Worm (Caenorhabditis elegans) whole organism, L4 larva: ENCODE measurements around the gene ZK829.1.

Experiments used
- D1046.2 ChIP-seq: fragments of 200-800 bp; sonication (Bioruptor generic); IDR thresholded peaks from 2 replicates; pipeline ENCODE4 v1.3.6; 2022; ENCODE audit warnings: missing genetic modification characterization, missing compliant biosample characterization
- F10B5.3 ChIP-seq: sonication (generic microtip); optimal IDR thresholded peaks from 2 replicates; lab custom pipeline; 2016; ENCODE audit warnings: mild to moderate bottlenecking, missing genetic modification characterization, missing compliant biosample characterization
- F44E2.7 ChIP-seq: fragments of 200-800 bp; sonication (Bioruptor generic); IDR thresholded peaks from 2 replicates; pipeline ENCODE4 v2.1.2; 2022; ENCODE audit warnings: missing genetic modification characterization, missing compliant biosample characterization
- F49E8.2 ChIP-seq: sonication (generic microtip); optimal IDR thresholded peaks from 2 replicates; lab custom pipeline; 2016; ENCODE audit warnings: missing compliant biosample characterization, mild to moderate bottlenecking, missing genetic modification characterization, borderline replicate concordance
- R02D3.7 ChIP-seq: fragments of 150-350 bp; sonication (generic microtip); optimal IDR thresholded peaks from 3 replicates; lab custom pipeline; 2014; ENCODE audit warnings: missing biosample characterization, missing genetic modification characterization
- T20F7.1 ChIP-seq: fragments of 200-800 bp; sonication (Bioruptor generic); optimal IDR thresholded peaks from 2 replicates; lab custom pipeline; 2018; ENCODE audit warnings: mild to moderate bottlenecking, missing genetic modification characterization, missing compliant biosample characterization
- T26A8.4 ChIP-seq: fragments of 200-800 bp; sonication (Bioruptor generic); IDR thresholded peaks from 2 replicates; pipeline ENCODE4 v1.3.6; 2022; ENCODE audit warnings: missing genetic modification characterization, missing compliant biosample characterization
- Y105C5A.15 ChIP-seq: fragments of 200-800 bp; sonication (Bioruptor generic); IDR thresholded peaks from 2 replicates; pipeline ENCODE4 v1.3.6; 2022; ENCODE audit warnings: missing genetic modification characterization, missing compliant biosample characterization
- Y48G9A.11 ChIP-seq: fragments of 200-800 bp; sonication (Bioruptor generic); IDR thresholded peaks from 2 replicates; pipeline ENCODE4 v1.3.6; 2022; ENCODE audit warnings: missing genetic modification reagents, missing genetic modification characterization, missing compliant biosample characterization
- ZK337.2 ChIP-seq: fragments of 200-800 bp; sonication (Bioruptor generic); IDR thresholded peaks from 2 replicates; pipeline ENCODE4 v1.3.6; 2022; ENCODE audit warnings: missing genetic modification reagents, missing genetic modification characterization, missing compliant biosample characterization
- ZK546.5 ChIP-seq, 2 experiments: sonication (generic microtip); optimal IDR thresholded peaks; 2 replicates each; lab custom pipeline; 2017; ENCODE audit warnings: missing biosample characterization in 2 of 2, missing genetic modification characterization in 2 of 2
- attf-4 ChIP-seq: sonication (generic microtip); optimal IDR thresholded peaks from 3 replicates; lab custom pipeline; 2017; ENCODE audit warnings: missing biosample characterization, missing genetic modification characterization
- ceh-32 ChIP-seq: sonication (generic microtip); optimal IDR thresholded peaks from 2 replicates; lab custom pipeline; 2016; ENCODE audit warnings: mild to moderate bottlenecking, missing genetic modification characterization, missing compliant biosample characterization; ENCODE audit not compliant: poor library complexity
- daf-12 ChIP-seq: fragments of 150-350 bp; optimal IDR thresholded peaks from 2 replicates; lab custom pipeline; 2014; ENCODE audit warnings: missing biosample characterization, missing genetic modification reagents, missing genetic modification characterization
- daf-16 ChIP-seq, 3 experiments: sonication (generic microtip); optimal IDR thresholded peaks; 2 replicates each; lab custom pipeline; 2016 to 2017; ENCODE audit warnings: missing genetic modification characterization in 3 of 3, missing genetic modification reagents in 3 of 3, mild to moderate bottlenecking in 2 of 3, missing compliant biosample characterization in 2 of 3, missing biosample characterization in 1 of 3, moderate library complexity in 1 of 3
- daf-8 ChIP-seq: fragments of 200-800 bp; sonication (Bioruptor generic); IDR thresholded peaks from 2 replicates; pipeline ENCODE4 v1.3.6; 2022; ENCODE audit warnings: missing genetic modification characterization, missing compliant biosample characterization
- dpl-1 ChIP-seq: fragments of 150-350 bp; optimal IDR thresholded peaks from 2 replicates; lab custom pipeline; 2014; ENCODE audit warnings: missing biosample characterization, missing genetic modification reagents, missing genetic modification characterization
- duxl-1 ChIP-seq: sonication (generic microtip); optimal IDR thresholded peaks from 2 replicates; lab custom pipeline; 2016; ENCODE audit warnings: mild to moderate bottlenecking, missing genetic modification characterization, moderate library complexity, missing compliant biosample characterization; ENCODE audit not compliant: poor library complexity
- egl-27 ChIP-seq: sonication (generic microtip); optimal IDR thresholded peaks from 3 replicates; lab custom pipeline; 2017; ENCODE audit warnings: missing biosample characterization, missing genetic modification reagents, missing genetic modification characterization
- egl-43 ChIP-seq: fragments of 200-800 bp; sonication (Bioruptor generic); IDR thresholded peaks from 2 replicates; pipeline ENCODE4 v1.3.6; 2022; ENCODE audit warnings: missing genetic modification reagents, missing genetic modification characterization, missing compliant biosample characterization
- fkh-10 ChIP-seq: fragments of 150-350 bp; optimal IDR thresholded peaks from 2 replicates; lab custom pipeline; 2014; ENCODE audit warnings: missing biosample characterization, missing genetic modification reagents, missing genetic modification characterization
- gei-8 ChIP-seq: fragments of 200-800 bp; sonication (Bioruptor generic); optimal IDR thresholded peaks from 2 replicates; lab custom pipeline; 2018; ENCODE audit warnings: mild to moderate bottlenecking, missing genetic modification characterization, missing compliant biosample characterization
- lim-7 ChIP-seq: fragments of 200-800 bp; sonication (Bioruptor generic); IDR thresholded peaks from 2 replicates; pipeline ENCODE4 v1.3.6; 2022; ENCODE audit warnings: missing genetic modification characterization, missing compliant biosample characterization
- lin-38 ChIP-seq: fragments of 200-800 bp; sonication (Bioruptor generic); IDR thresholded peaks from 2 replicates; pipeline ENCODE4 v1.3.6; 2022; ENCODE audit warnings: missing genetic modification reagents, missing genetic modification characterization, missing compliant biosample characterization
- madf-5 ChIP-seq, 2 experiments: fragments of 200-800 bp; sonication (Bioruptor generic); IDR thresholded peaks; 2 replicates each; pipeline ENCODE4 v1.3.6; 2022; ENCODE audit warnings: missing compliant biosample characterization in 2 of 2, missing genetic modification characterization in 2 of 2
- madf-9 ChIP-seq: fragments of 200-800 bp; sonication (Bioruptor generic); conservative IDR thresholded peaks from 2 replicates; pipeline ENCODE4 v1.3.6; 2022; ENCODE audit warnings: missing genetic modification reagents, missing genetic modification characterization, missing compliant biosample characterization
- mdl-1 ChIP-seq, 2 experiments: fragments of 150-350 bp in 1 of 2; sonication (generic microtip) in 1 of 2; optimal IDR thresholded peaks; 2 replicates each; lab custom pipeline; 2014 to 2017; ENCODE audit warnings: missing biosample characterization in 2 of 2, missing genetic modification characterization in 2 of 2
- mes-2 ChIP-seq: sonication (generic microtip); optimal IDR thresholded peaks from 2 replicates; lab custom pipeline; 2016; ENCODE audit warnings: missing genotype, mild to moderate bottlenecking, missing genetic modification characterization, missing compliant biosample characterization; ENCODE audit not compliant: poor library complexity, severe bottlenecking
- mxl-2 ChIP-seq: fragments of 200-800 bp; sonication (Bioruptor generic); conservative IDR thresholded peaks from 2 replicates; pipeline ENCODE4 v1.3.6; 2022; ENCODE audit warnings: missing genetic modification reagents, missing genetic modification characterization, missing compliant biosample characterization
- nhr-102 ChIP-seq: sonication (generic microtip); optimal IDR thresholded peaks from 2 replicates; lab custom pipeline; 2016; ENCODE audit warnings: mild to moderate bottlenecking, missing genetic modification characterization, moderate library complexity, missing compliant biosample characterization
- nhr-111 ChIP-seq: fragments of 200-800 bp; sonication (Bioruptor generic); optimal IDR thresholded peaks from 2 replicates; lab custom pipeline; 2018; ENCODE audit warnings: mild to moderate bottlenecking, missing genetic modification characterization, missing compliant biosample characterization
- nhr-25 ChIP-seq: sonication (generic microtip); optimal IDR thresholded peaks from 2 replicates; lab custom pipeline; 2017; ENCODE audit warnings: missing genetic modification characterization, mild to moderate bottlenecking, missing compliant biosample characterization, antibody characterized with exemption, moderate library complexity, borderline replicate concordance; ENCODE audit not compliant: insufficient read depth
- nhr-28 ChIP-seq: fragments of 150-350 bp; optimal IDR thresholded peaks from 2 replicates; lab custom pipeline; 2014; ENCODE audit warnings: missing biosample characterization, missing genetic modification characterization
- nhr-41 ChIP-seq: fragments of 200-800 bp; sonication (Bioruptor generic); IDR thresholded peaks from 2 replicates; pipeline ENCODE4 v1.3.6; 2022; ENCODE audit warnings: missing genetic modification reagents, missing genetic modification characterization, missing compliant biosample characterization
- nhr-76 ChIP-seq: fragments of 150-350 bp; optimal IDR thresholded peaks from 2 replicates; lab custom pipeline; 2014; ENCODE audit warnings: missing biosample characterization, missing genetic modification characterization
- nhr-77 ChIP-seq: fragments of 150-350 bp; optimal IDR thresholded peaks from 2 replicates; lab custom pipeline; 2014; ENCODE audit warnings: missing biosample characterization, missing genetic modification characterization
- pha-4 ChIP-seq, 2 experiments: fragments of 150-350 bp in 1 of 2; fragments of 200-800 bp in 1 of 2; sonication (Bioruptor generic) in 1 of 2; IDR thresholded peaks in 1 of 2; optimal IDR thresholded peaks in 1 of 2; 2 replicates each; pipeline versions ENCODE4 v1.3.6 to Lab custom; 2014 to 2022; ENCODE audit warnings: missing genetic modification characterization in 2 of 2, missing genetic modification reagents in 2 of 2, missing biosample characterization in 1 of 2, missing compliant biosample characterization in 1 of 2
- php-3 ChIP-seq: fragments of 200-800 bp; sonication (Bioruptor generic); IDR thresholded peaks from 2 replicates; pipeline ENCODE4 v1.3.6; 2022; ENCODE audit warnings: missing genetic modification reagents, missing genetic modification characterization, missing compliant biosample characterization
- pqm-1 ChIP-seq: sonication (generic microtip); optimal IDR thresholded peaks from 2 replicates; lab custom pipeline; 2017; ENCODE audit warnings: missing biosample characterization, missing genetic modification characterization
- rbr-2 ChIP-seq: sonication (generic microtip); optimal IDR thresholded peaks from 2 replicates; lab custom pipeline; 2016; ENCODE audit warnings: missing genotype, missing genetic modification characterization, missing compliant biosample characterization
- saeg-2 ChIP-seq: fragments of 200-800 bp; sonication (Bioruptor generic); IDR thresholded peaks from 2 replicates; pipeline ENCODE4 v1.3.6; 2022; ENCODE audit warnings: missing genetic modification reagents, missing genetic modification characterization, missing compliant biosample characterization
- sdz-12 ChIP-seq: fragments of 200-800 bp; sonication (Bioruptor generic); optimal IDR thresholded peaks from 2 replicates; lab custom pipeline; 2018; ENCODE audit warnings: mild to moderate bottlenecking, missing genetic modification characterization, missing compliant biosample characterization
- set-16 ChIP-seq: fragments of 200-800 bp; sonication (Bioruptor generic); IDR thresholded peaks from 2 replicates; pipeline ENCODE4 v1.3.6; 2022; ENCODE audit warnings: missing genetic modification reagents, missing genetic modification characterization, missing compliant biosample characterization
- snpc-1.2 ChIP-seq: fragments of 200-800 bp; sonication (Bioruptor generic); IDR thresholded peaks from 2 replicates; pipeline ENCODE4 v1.3.6; 2022; ENCODE audit warnings: missing genetic modification reagents, missing genetic modification characterization, missing compliant biosample characterization
- snpc-4 ChIP-seq: fragments of 150-350 bp; optimal IDR thresholded peaks from 2 replicates; lab custom pipeline; 2014; ENCODE audit warnings: missing biosample characterization, missing genetic modification characterization
- unc-39 ChIP-seq: sonication (generic microtip); optimal IDR thresholded peaks from 2 replicates; lab custom pipeline; 2017; ENCODE audit warnings: missing biosample characterization, missing genetic modification characterization
- zag-1 ChIP-seq: fragments of 150-350 bp; optimal IDR thresholded peaks from 2 replicates; lab custom pipeline; 2014; ENCODE audit warnings: missing biosample characterization, missing genetic modification characterization
- zfp-2 ChIP-seq: sonication (generic microtip); optimal IDR thresholded peaks from 2 replicates; lab custom pipeline; 2016; ENCODE audit warnings: mild to moderate bottlenecking, missing genetic modification characterization, missing compliant biosample characterization
- zfp-3 ChIP-seq: fragments of 200-800 bp; sonication (Bioruptor generic); conservative IDR thresholded peaks from 2 replicates; pipeline ENCODE4 v1.3.6; 2022; ENCODE audit warnings: missing genetic modification reagents, missing genetic modification characterization, missing compliant biosample characterization
- zip-2 ChIP-seq: fragments of 150-350 bp; optimal IDR thresholded peaks from 2 replicates; lab custom pipeline; 2014; ENCODE audit warnings: missing biosample characterization, missing genetic modification characterization

Gene ZK829.1

DNA sequence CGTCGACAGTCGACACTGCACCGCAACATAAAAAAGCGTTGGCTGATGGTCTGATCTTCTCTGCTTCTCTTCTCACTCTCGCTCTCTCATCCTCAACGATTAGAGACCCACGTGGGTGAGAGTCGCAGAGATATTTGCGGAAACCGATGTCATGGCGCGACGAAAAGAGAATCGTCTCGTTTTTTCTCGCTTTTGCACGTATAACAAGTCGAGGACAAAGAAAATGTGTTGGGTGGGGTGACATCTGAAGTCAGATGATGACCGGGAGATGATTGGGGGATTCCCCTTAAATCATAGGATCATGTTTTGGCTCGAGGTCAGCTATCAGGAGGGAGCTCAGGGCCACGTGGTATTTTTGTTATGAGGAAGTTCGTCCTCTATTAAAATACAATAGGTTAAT is 14.2 kb upstream of the ZK829.1 start:
- TF ChIP-seq nhr-76 (tag; lab: Kevin White, UChicago): peak; percentile 54
- TF ChIP-seq pqm-1 (tag; lab: Kevin White, UChicago): no peak
- peak; percentile 40 for TF ChIP-seq lin-38 (GFP tag; lab: Robert Waterston, UW)
- TF ChIP-seq madf-5 (GFP tag; IDR thresholded peaks at IDR 0.05; lab: Robert Waterston, UW): peak in 1 of 2 experiments; percentile 61; a peak in 1 of 4 replicates
- peak; percentile 14 for TF ChIP-seq zfp-2 (tag; lab: Kevin White, UChicago)
- peak; percentile 80 for TF ChIP-seq set-16
- TF ChIP-seq mdl-1 (tag; optimal IDR thresholded peaks at IDR 0.05; lab: Kevin White, UChicago): peak; percentile 100
- TF ChIP-seq nhr-111 (GFP tag; lab: Kevin White, UChicago): no peak
- no peak for TF ChIP-seq Y48G9A.11
- TF ChIP-seq dpl-1: peak; percentile 42
- TF ChIP-seq egl-27 (tag; lab: Kevin White, UChicago): no peak
- TF ChIP-seq sdz-12 (GFP tag; lab: Kevin White, UChicago): no peak
- peak; percentile 80 for TF ChIP-seq nhr-25 (tag; lab: Kevin White, UChicago)
- TF ChIP-seq zip-2 (tag; lab: Kevin White, UChicago): no peak
- no peak for TF ChIP-seq F49E8.2 (tag; lab: Kevin White, UChicago)
- no peak for TF ChIP-seq daf-8 (GFP tag; lab: Robert Waterston, UW)
- peak; percentile 14; the same call in 1 of the 2 replicates for TF ChIP-seq D1046.2 (GFP tag; lab: Robert Waterston, UW)
- no peak for TF ChIP-seq F10B5.3 (tag; lab: Kevin White, UChicago)
- TF ChIP-seq mes-2 (tag; lab: Kevin White, UChicago): peak; percentile 62
- TF ChIP-seq egl-43: no peak
- TF ChIP-seq daf-16 (GFP tag; optimal IDR thresholded peaks at IDR 0.05; lab: Kevin White, UChicago): no peak
- peak; percentile 71 for TF ChIP-seq daf-16 (tag; optimal IDR thresholded peaks at IDR 0.05; lab: Kevin White, UChicago)
- TF ChIP-seq attf-4: no peak
- peak; percentile 45; the same call in 1 of the 2 replicates for TF ChIP-seq madf-9 (GFP tag; lab: Robert Waterston, UW)
- peak; percentile 76 for TF ChIP-seq T20F7.1 (GFP tag; lab: Kevin White, UChicago)
- peak; percentile 74 for TF ChIP-seq pha-4 (GFP tag; IDR thresholded peaks at IDR 0.05; lab: Robert Waterston, UW)
- TF ChIP-seq pha-4 (tag; optimal IDR thresholded peaks at IDR 0.05; lab: Kevin White, UChicago): no peak
- TF ChIP-seq lim-7 (GFP tag; lab: Robert Waterston, UW): no peak
- no peak for TF ChIP-seq zag-1 (tag; lab: Kevin White, UChicago)
- TF ChIP-seq snpc-4: no peak
- TF ChIP-seq php-3 (GFP tag; lab: Robert Waterston, UW): peak; percentile 65
- TF ChIP-seq duxl-1 (tag; lab: Kevin White, UChicago): peak; percentile 48
- no peak for TF ChIP-seq Y105C5A.15 (GFP tag; lab: Robert Waterston, UW)
- peak; percentile 86 for TF ChIP-seq nhr-77
- TF ChIP-seq ceh-32 (tag; lab: Kevin White, UChicago): no peak
- TF ChIP-seq fkh-10 (GFP tag; lab: Kevin White, UChicago): no peak
- no peak for TF ChIP-seq ZK546.5 (tag; optimal IDR thresholded peaks at IDR 0.05; lab: Kevin White, UChicago)
- TF ChIP-seq nhr-28 (tag; lab: Kevin White, UChicago): peak; percentile 92
- TF ChIP-seq snpc-1.2 (GFP tag; lab: Robert Waterston, UW): no peak
- no peak for TF ChIP-seq ZK337.2 (GFP tag; lab: Robert Waterston, UW)
- peak; percentile 60; the same call in 1 of the 2 replicates for TF ChIP-seq T26A8.4 (GFP tag; lab: Robert Waterston, UW)
- TF ChIP-seq mxl-2 (GFP tag; lab: Robert Waterston, UW): peak; percentile 90
- TF ChIP-seq R02D3.7 (tag; lab: Kevin White, UChicago): no peak
- peak; percentile 80 for TF ChIP-seq nhr-102
- TF ChIP-seq nhr-41 (GFP tag; lab: Robert Waterston, UW): no peak
- peak; percentile 89 for TF ChIP-seq saeg-2 (GFP tag; lab: Robert Waterston, UW)
- peak; percentile 59 for TF ChIP-seq rbr-2 (tag; lab: Kevin White, UChicago)
- TF ChIP-seq gei-8 (GFP tag; lab: Kevin White, UChicago): peak; percentile 93
- TF ChIP-seq unc-39 (tag; lab: Kevin White, UChicago): no peak
- TF ChIP-seq zfp-3 (GFP tag; lab: Robert Waterston, UW): peak; percentile 51; the same call in 1 of the 2 replicates
- TF ChIP-seq F44E2.7 (GFP tag; lab: Robert Waterston, UW): no peak
- no peak for TF ChIP-seq daf-12
